Fruit fly (Drosophila melanogaster) whole organism, prepupa: ENCODE data around the gene SLIRP1.

ENCODE experiments used
- Blimp-1 ChIP-seq: fragments of 200-800 bp; sonication (Bioruptor generic); optimal IDR thresholded peaks from 3 replicates; lab custom pipeline; 2017; ENCODE audit warnings: missing biosample characterization, missing genetic modification characterization, mild to moderate bottlenecking, moderate library complexity, missing genetic modification reagents
- CG10631 ChIP-seq: fragments of 200-800 bp; sonication (Bioruptor generic); optimal IDR thresholded peaks from 2 replicates; lab custom pipeline; 2016; ENCODE audit warnings: missing biosample characterization, missing genetic modification characterization
- CG10669 ChIP-seq: fragments of 200-800 bp; sonication (Bioruptor generic); optimal IDR thresholded peaks from 3 replicates; lab custom pipeline; 2018; ENCODE audit warnings: missing biosample characterization, mild to moderate bottlenecking, missing genetic modification characterization, moderate library complexity
- CG11294 ChIP-seq: fragments of 200-800 bp; sonication (Bioruptor generic); IDR thresholded peaks from 2 replicates; pipeline ENCODE4 v1.3.6; 2022; ENCODE audit warnings: missing biosample characterization, missing genetic modification characterization
- CG11762 ChIP-seq: fragments of 200-800 bp; sonication (Bioruptor generic); optimal IDR thresholded peaks from 3 replicates; lab custom pipeline; 2016; ENCODE audit warnings: missing biosample characterization, missing genetic modification characterization; ENCODE audit not compliant: insufficient read depth
- CG11902 ChIP-seq: fragments of 200-800 bp; sonication (Bioruptor generic); optimal IDR thresholded peaks from 3 replicates; lab custom pipeline; 2016; ENCODE audit warnings: missing biosample characterization, missing genetic modification characterization
- CG15336 ChIP-seq: fragments of 200-800 bp; sonication (Bioruptor generic); IDR thresholded peaks from 2 replicates; pipeline ENCODE4 v1.3.6; 2022; ENCODE audit warnings: missing biosample characterization, missing genetic modification characterization
- CG1621 ChIP-seq: fragments of 200-800 bp; sonication (Bioruptor generic); optimal IDR thresholded peaks from 3 replicates; lab custom pipeline; 2018; ENCODE audit warnings: missing biosample characterization, mild to moderate bottlenecking, missing genetic modification characterization
- CG3032 ChIP-seq: fragments of 200-800 bp; optimal IDR thresholded peaks from 2 replicates; lab custom pipeline; 2019; ENCODE audit warnings: missing biosample characterization, mild to moderate bottlenecking, missing genetic modification characterization, moderate library complexity
- CG31627 ChIP-seq: fragments of 200-800 bp; sonication (Bioruptor generic); optimal IDR thresholded peaks from 3 replicates; lab custom pipeline; 2016; ENCODE audit warnings: missing biosample characterization, missing genetic modification characterization
- CG32006 ChIP-seq: fragments of 200-800 bp; sonication (Bioruptor generic); optimal IDR thresholded peaks from 3 replicates; lab custom pipeline; 2017; ENCODE audit warnings: missing biosample characterization, mild to moderate bottlenecking, missing genetic modification characterization
- CG34406 ChIP-seq: fragments of 200-800 bp; sonication (Bioruptor generic); optimal IDR thresholded peaks from 3 replicates; lab custom pipeline; 2016; ENCODE audit warnings: missing biosample characterization, missing genetic modification characterization
- CG3919 ChIP-seq: fragments of 200-800 bp; sonication (Bioruptor generic); optimal IDR thresholded peaks from 3 replicates; lab custom pipeline; 2016; ENCODE audit warnings: missing biosample characterization, missing genetic modification characterization
- CG4318 ChIP-seq: fragments of 200-800 bp; sonication (Bioruptor generic); optimal IDR thresholded peaks from 3 replicates; lab custom pipeline; 2017; ENCODE audit warnings: missing biosample characterization, mild to moderate bottlenecking, missing genetic modification characterization
- CG6163 ChIP-seq: fragments of 200-800 bp; sonication (Bioruptor generic); IDR thresholded peaks from 3 replicates; pipeline ENCODE4 v1.3.6; 2022; ENCODE audit warnings: missing biosample characterization, missing genetic modification characterization
- CG6276 ChIP-seq: fragments of 200-800 bp; sonication (Bioruptor generic); optimal IDR thresholded peaks from 2 replicates; lab custom pipeline; 2017; ENCODE audit warnings: missing biosample characterization, mild to moderate bottlenecking, missing genetic modification characterization
- CG6792 ChIP-seq: fragments of 200-800 bp; sonication (Bioruptor generic); optimal IDR thresholded peaks from 3 replicates; lab custom pipeline; 2016; ENCODE audit warnings: missing biosample characterization, missing genetic modification characterization
- CG6854 ChIP-seq: fragments of 200-800 bp; sonication (Bioruptor generic); optimal IDR thresholded peaks from 2 replicates; lab custom pipeline; 2017; ENCODE audit warnings: missing biosample characterization, mild to moderate bottlenecking, missing genetic modification characterization
- CG7368 ChIP-seq: fragments of 200-800 bp; sonication (Bioruptor generic); optimal IDR thresholded peaks from 3 replicates; lab custom pipeline; 2016; ENCODE audit warnings: missing biosample characterization, missing genetic modification characterization
- CG8119 ChIP-seq: fragments of 200-800 bp; sonication (Bioruptor generic); IDR thresholded peaks from 3 replicates; pipeline ENCODE4 v1.3.6; 2022; ENCODE audit warnings: missing biosample characterization, missing genetic modification characterization
- CG8319 ChIP-seq: fragments of 200-800 bp; sonication (Bioruptor generic); optimal IDR thresholded peaks from 3 replicates; lab custom pipeline; 2016; ENCODE audit warnings: missing biosample characterization, missing genetic modification characterization
- CG8632 ChIP-seq: fragments of 200-800 bp; sonication (Bioruptor generic); optimal IDR thresholded peaks from 3 replicates; lab custom pipeline; 2016; ENCODE audit warnings: missing biosample characterization, missing genetic modification characterization
- CG9139 ChIP-seq: fragments of 200-800 bp; sonication (Bioruptor generic); optimal IDR thresholded peaks from 3 replicates; lab custom pipeline; 2017; ENCODE audit warnings: missing biosample characterization, mild to moderate bottlenecking, missing genetic modification characterization
- Eip75B ChIP-seq: fragments of 200-800 bp; sonication (Bioruptor generic); optimal IDR thresholded peaks from 3 replicates; lab custom pipeline; 2016; ENCODE audit warnings: missing biosample characterization, missing genetic modification characterization
- Eip93F ChIP-seq: fragments of 200-800 bp; sonication (Bioruptor generic); optimal IDR thresholded peaks from 2 replicates; lab custom pipeline; 2016; ENCODE audit warnings: missing biosample characterization, mild to moderate bottlenecking, missing genetic modification characterization
- Ets21C ChIP-seq: fragments of 200-800 bp; sonication (Bioruptor generic); optimal IDR thresholded peaks from 3 replicates; lab custom pipeline; 2016; ENCODE audit warnings: missing biosample characterization, missing genetic modification characterization
- Ets96B ChIP-seq: fragments of 200-800 bp; optimal IDR thresholded peaks from 2 replicates; lab custom pipeline; 2019; ENCODE audit warnings: missing biosample characterization, mild to moderate bottlenecking, missing genetic modification characterization, moderate library complexity
- Gug ChIP-seq: fragments of 200-800 bp; sonication (Bioruptor generic); IDR thresholded peaks from 2 replicates; pipeline ENCODE4 v1.3.6; 2022; ENCODE audit warnings: missing biosample characterization, missing genetic modification characterization
- Hr38 ChIP-seq: sonication (Bioruptor generic); optimal IDR thresholded peaks from 2 replicates; lab custom pipeline; 2016; ENCODE audit warnings: missing biosample characterization, missing genetic modification characterization
- Hr4 ChIP-seq: fragments of 200-800 bp; sonication (Bioruptor generic); optimal IDR thresholded peaks from 3 replicates; lab custom pipeline; 2016; ENCODE audit warnings: missing biosample characterization, missing genetic modification characterization
- Lpt ChIP-seq: fragments of 200-800 bp; sonication (Bioruptor generic); optimal IDR thresholded peaks from 3 replicates; lab custom pipeline; 2016; ENCODE audit warnings: missing biosample characterization, missing genetic modification characterization
- Met ChIP-seq: fragments of 200-800 bp; sonication (Bioruptor generic); optimal IDR thresholded peaks from 3 replicates; lab custom pipeline; 2016; ENCODE audit warnings: missing biosample characterization, missing genetic modification characterization
- Smox ChIP-seq: fragments of 200-800 bp; sonication (Bioruptor generic); optimal IDR thresholded peaks from 3 replicates; lab custom pipeline; 2016; ENCODE audit warnings: missing biosample characterization, missing genetic modification characterization
- Sox15 ChIP-seq: fragments of 200-800 bp; sonication (Bioruptor generic); optimal IDR thresholded peaks from 3 replicates; lab custom pipeline; 2016; ENCODE audit warnings: missing biosample characterization, missing genetic modification characterization
- acj6 ChIP-seq: fragments of 200-800 bp; sonication (Bioruptor generic); optimal IDR thresholded peaks from 3 replicates; lab custom pipeline; 2016; ENCODE audit warnings: missing biosample characterization, missing genetic modification characterization
- cyc ChIP-seq: fragments of 200-800 bp; sonication (Bioruptor generic); optimal IDR thresholded peaks from 3 replicates; lab custom pipeline; 2016; ENCODE audit warnings: missing biosample characterization, missing genetic modification characterization
- dac ChIP-seq: fragments of 200-800 bp; sonication (Bioruptor generic); optimal IDR thresholded peaks from 2 replicates; lab custom pipeline; 2017; ENCODE audit warnings: missing biosample characterization, mild to moderate bottlenecking, missing genetic modification characterization
- dsx ChIP-seq: fragments of 200-800 bp; optimal IDR thresholded peaks from 3 replicates; lab custom pipeline; 2019; ENCODE audit warnings: missing biosample characterization, mild to moderate bottlenecking, missing genetic modification characterization, moderate library complexity; ENCODE audit not compliant: poor library complexity, severe bottlenecking
- eg ChIP-seq: fragments of 200-800 bp; sonication (Bioruptor generic); IDR thresholded peaks from 3 replicates; pipeline ENCODE4 v1.3.6; 2022; ENCODE audit warnings: missing biosample characterization, missing genetic modification characterization
- fd59A ChIP-seq: fragments of 200-800 bp; sonication (Bioruptor generic); optimal IDR thresholded peaks from 2 replicates; lab custom pipeline; 2017; ENCODE audit warnings: missing biosample characterization, mild to moderate bottlenecking, missing genetic modification characterization, missing genetic modification reagents
- fd85E ChIP-seq: fragments of 200-800 bp; sonication (Bioruptor generic); optimal IDR thresholded peaks from 3 replicates; lab custom pipeline; 2016; ENCODE audit warnings: missing biosample characterization, missing genetic modification characterization
- fkh ChIP-seq: fragments of 200-800 bp; sonication (Bioruptor generic); optimal IDR thresholded peaks from 3 replicates; lab custom pipeline; 2017; ENCODE audit warnings: missing biosample characterization, mild to moderate bottlenecking, missing genetic modification characterization, moderate library complexity
- net ChIP-seq: fragments of 200-800 bp; sonication (Bioruptor generic); optimal IDR thresholded peaks from 3 replicates; lab custom pipeline; 2016; ENCODE audit warnings: missing biosample characterization, missing genetic modification characterization
- pdm3 ChIP-seq: fragments of 200-800 bp; sonication (Bioruptor generic); optimal IDR thresholded peaks from 3 replicates; lab custom pipeline; 2016; ENCODE audit warnings: missing biosample characterization, missing genetic modification characterization
- salr ChIP-seq, 2 experiments: fragments of 200-800 bp; sonication (Bioruptor generic); optimal IDR thresholded peaks; 3 replicates each; lab custom pipeline; 2016 to 2018; ENCODE audit warnings: missing biosample characterization in 2 of 2, missing genetic modification characterization in 2 of 2, mild to moderate bottlenecking in 1 of 2
- ss ChIP-seq, 2 experiments: fragments of 200-800 bp; sonication (Bioruptor generic); optimal IDR thresholded peaks; 2 replicates in 1 of 2; 3 replicates in 1 of 2; lab custom pipeline; 2017 to 2018; ENCODE audit warnings: mild to moderate bottlenecking in 2 of 2, missing biosample characterization in 2 of 2, missing genetic modification characterization in 2 of 2, moderate library complexity in 1 of 2
- svp ChIP-seq: fragments of 200-800 bp; sonication (Bioruptor generic); peaks from one replicate; lab custom pipeline; 2016; ENCODE audit warnings: missing biosample characterization, missing genetic modification characterization
- vri ChIP-seq: fragments of 200-800 bp; sonication (Bioruptor generic); optimal IDR thresholded peaks from 3 replicates; lab custom pipeline; 2016; ENCODE audit warnings: missing biosample characterization, mild to moderate bottlenecking, missing genetic modification characterization

Gene SLIRP1

DNA sequence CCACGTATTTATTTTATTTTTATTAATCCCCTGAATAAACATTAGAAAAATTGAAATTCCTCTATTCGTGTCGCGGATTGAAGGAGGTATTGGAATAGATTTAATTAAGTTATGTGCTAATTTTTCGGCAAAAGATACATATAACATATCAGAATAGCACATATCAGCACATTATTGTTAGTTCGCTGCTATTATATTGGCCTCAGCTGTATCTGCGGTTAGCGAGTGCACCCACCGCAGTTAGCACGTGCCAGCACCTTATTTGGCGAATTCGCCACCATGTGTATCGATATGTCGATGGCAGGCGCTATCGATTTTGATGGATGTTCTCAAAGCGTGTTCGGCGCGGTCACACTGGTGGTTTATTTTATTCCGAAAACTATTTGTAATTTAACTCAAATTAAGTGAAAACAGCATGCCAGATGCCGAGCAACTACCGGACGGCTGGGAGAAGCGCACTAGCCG, 26.0 kb upstream of the SLIRP1 start, which contains the start of gene dod (continued):
- TF ChIP-seq Blimp-1 (GFP tag; lab: Kevin White, UChicago) (no peak), Sox15 (GFP tag; lab: Kevin White, UChicago) (no peak), fd85E (no peak), acj6 (GFP tag; lab: Kevin White, UChicago) (peak; percentile 47), Eip75B (no peak), CG6276 (GFP tag; lab: Kevin White, UChicago) (no peak), dsx (GFP tag; lab: Kevin White, UChicago) (peak; percentile 31), CG11762 (GFP tag; lab: Kevin White, UChicago) (no peak), CG8119 (peak; percentile 64; the same call in 2 of the 3 replicates), net (GFP tag; lab: Kevin White, UChicago) (peak; percentile 39), CG7368 (no peak), Ets96B (tag; lab: Kevin White, UChicago) (peak; percentile 54)

DNA sequence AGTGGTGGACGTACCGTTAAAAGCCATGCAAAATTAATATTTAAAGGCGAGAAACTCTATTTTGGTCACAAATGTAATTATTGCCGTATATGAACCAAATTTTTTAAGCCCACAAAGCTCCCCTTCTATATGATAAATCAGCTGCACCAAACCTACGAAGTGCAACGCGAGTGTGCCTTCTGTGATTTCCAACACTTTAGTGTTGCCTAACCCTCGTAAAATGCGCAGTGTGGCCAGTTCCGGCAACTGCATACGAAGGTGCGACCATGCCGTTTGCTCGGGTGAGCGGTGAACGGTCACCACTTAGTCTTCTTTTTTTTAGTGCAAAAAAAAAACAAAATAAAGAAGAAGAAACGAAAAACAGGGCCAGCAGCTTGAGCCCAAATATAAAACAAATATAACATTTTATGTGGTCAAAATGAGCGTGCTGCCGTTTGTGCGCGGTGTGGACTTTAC, 20.4 kb upstream of the SLIRP1 start, which contains the start of the genes tty and fliI:
Gene tty (minus strand): TSS at position 201 of the 456 bp plus-strand sequence.
Gene fliI (plus strand): TSS at position 266 of the 456 bp plus-strand sequence.
- peak; percentile 74 for TF ChIP-seq Hr38 (GFP tag; lab: Kevin White, UChicago)
- peak; percentile 79 for TF ChIP-seq Eip75B
- peak; percentile 82 for TF ChIP-seq CG4318 (GFP tag; lab: Kevin White, UChicago)
- TF ChIP-seq acj6 (GFP tag; lab: Kevin White, UChicago) = peak; percentile 85
- TF ChIP-seq CG10669 = peak; percentile 84
- peak; percentile 88 for TF ChIP-seq CG1621 (tag; lab: Kevin White, UChicago)
- TF ChIP-seq fkh (GFP tag; lab: Kevin White, UChicago) = no peak
- TF ChIP-seq vri (GFP tag; lab: Kevin White, UChicago) = peak; percentile 56
- no peak for TF ChIP-seq Eip93F (GFP tag; lab: Kevin White, UChicago)
- peak; percentile 92 for TF ChIP-seq Gug (GFP tag; lab: Robert Waterston, UW)
- peak; percentile 86 for TF ChIP-seq CG6854 (GFP tag; lab: Kevin White, UChicago)
- TF ChIP-seq CG15336 (GFP tag; lab: Robert Waterston, UW) = peak; percentile 87
- TF ChIP-seq CG32006 (GFP tag; lab: Kevin White, UChicago) = peak; percentile 92
- peak; percentile 95 for TF ChIP-seq CG8119
- peak; percentile 97 for TF ChIP-seq ss (GFP tag; optimal IDR thresholded peaks at IDR 0.05; lab: Kevin White, UChicago)
- TF ChIP-seq CG11294 (GFP tag; lab: Robert Waterston, UW) = peak; percentile 89
- TF ChIP-seq salr (GFP tag; optimal IDR thresholded peaks at IDR 0.05; lab: Kevin White, UChicago) = peak; percentile 75 to 88
- peak; percentile 85 for TF ChIP-seq dac (GFP tag; lab: Kevin White, UChicago)
- TF ChIP-seq CG3032 (tag; lab: Kevin White, UChicago) = peak; percentile 87
- TF ChIP-seq cyc = peak; percentile 91
- TF ChIP-seq svp = peak; percentile 92
- peak; percentile 84 for TF ChIP-seq Ets21C (GFP tag; lab: Kevin White, UChicago)
- TF ChIP-seq Lpt (GFP tag; lab: Kevin White, UChicago) = peak; percentile 78
- TF ChIP-seq CG10631 (GFP tag; lab: Kevin White, UChicago) = peak; percentile 86
- peak; percentile 74 for TF ChIP-seq fd59A (GFP tag; lab: Kevin White, UChicago)
- TF ChIP-seq CG31627 (GFP tag; lab: Kevin White, UChicago) = peak; percentile 91
- TF ChIP-seq Sox15 (GFP tag; lab: Kevin White, UChicago) = peak; percentile 86
- peak; percentile 92 for TF ChIP-seq pdm3 (GFP tag; lab: Kevin White, UChicago)
- TF ChIP-seq CG8632 = peak; percentile 78
- peak; percentile 87 for TF ChIP-seq CG7368
- peak; percentile 83 for TF ChIP-seq CG11902 (GFP tag; lab: Kevin White, UChicago)
- TF ChIP-seq Blimp-1 (GFP tag; lab: Kevin White, UChicago) = peak; percentile 55
- TF ChIP-seq CG8319 = peak; percentile 62
- peak; percentile 80 for TF ChIP-seq CG11762 (GFP tag; lab: Kevin White, UChicago)
- TF ChIP-seq Smox = peak; percentile 82
- TF ChIP-seq net (GFP tag; lab: Kevin White, UChicago) = peak; percentile 84
- peak; percentile 94 for TF ChIP-seq CG6276 (GFP tag; lab: Kevin White, UChicago)
- peak; percentile 89 for TF ChIP-seq Met (GFP tag; lab: Kevin White, UChicago)
- TF ChIP-seq CG3919 (GFP tag; lab: Kevin White, UChicago) = peak; percentile 90
- TF ChIP-seq CG6792 = peak; percentile 84
- TF ChIP-seq CG34406 (GFP tag; lab: Kevin White, UChicago) = peak; percentile 70
- peak; percentile 96 for TF ChIP-seq eg (GFP tag; lab: Robert Waterston, UW)
- peak; percentile 95 for TF ChIP-seq CG6163 (GFP tag; lab: Robert Waterston, UW)
- TF ChIP-seq CG9139 (GFP tag; lab: Kevin White, UChicago) = peak; percentile 93
- TF ChIP-seq Hr4 (GFP tag; lab: Kevin White, UChicago) = peak; percentile 90
